Comparison of ENCODE assay signal across 5 fruit fly cellular contexts in the genomic region with DNA sequence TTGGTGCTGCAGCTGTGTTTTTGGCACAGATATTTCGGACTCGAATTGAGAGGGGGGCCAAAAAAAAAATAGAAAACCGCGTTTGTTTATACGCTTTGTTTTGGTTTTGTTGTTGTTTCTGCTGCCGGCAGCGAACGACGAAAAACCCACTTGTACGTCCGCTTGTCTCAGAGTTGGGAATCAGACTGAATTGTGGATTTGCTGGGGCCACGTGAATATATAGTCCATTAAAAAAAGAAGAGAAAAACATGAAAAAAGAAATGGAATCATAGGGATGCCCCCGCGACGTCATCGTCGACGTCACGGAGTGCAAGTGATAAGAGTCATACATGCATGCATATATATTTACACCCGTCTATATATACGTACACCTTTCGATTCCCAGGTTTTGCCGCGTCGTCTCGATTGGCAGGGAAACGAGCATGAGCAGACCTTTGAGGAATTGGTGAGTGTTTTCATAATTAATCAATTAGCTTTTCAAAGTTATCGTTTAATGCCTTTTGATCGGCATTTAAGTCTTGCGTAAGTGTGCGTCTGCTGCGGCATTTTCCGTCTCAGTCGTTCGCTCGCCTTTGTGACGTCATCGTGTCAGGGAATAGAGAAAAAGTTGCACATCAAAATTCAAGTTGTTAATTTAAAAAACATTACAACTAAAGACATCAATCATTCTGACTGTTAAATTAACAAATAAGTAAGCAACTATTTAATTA.
TF ChIP-seq lines count a peak whose summit lies in the region.

No protein-coding gene starts in this region.

- no peak for TF ChIP-seq CTCF in whole organism, embryonic (GFP tag; optimal IDR thresholded peaks at IDR 0.05; lab: Kevin White, UChicago)

TF ChIP-seq in whole organism, adult, 20 proteins besides CTCF, POLR2A, EP300 and RAD21:
- TF ChIP-seq pad (GFP tag; optimal IDR thresholded peaks at IDR 0.05; lab: Kevin White, UChicago), result no peak
- TF ChIP-seq CG33017 (tag; optimal IDR thresholded peaks at IDR 0.05; lab: Kevin White, UChicago), result no peak
- no peak for TF ChIP-seq CG14711 (tag; optimal IDR thresholded peaks at IDR 0.05; lab: Kevin White, UChicago)
- TF ChIP-seq CG12768 (GFP tag; optimal IDR thresholded peaks at IDR 0.05; lab: Kevin White, UChicago), result peak; percentile 39
- no peak for TF ChIP-seq CG7045 (GFP tag; optimal IDR thresholded peaks at IDR 0.05; lab: Kevin White, UChicago)
- TF ChIP-seq Hr96 (GFP tag; optimal IDR thresholded peaks at IDR 0.05; lab: Kevin White, UChicago), result no peak
- TF ChIP-seq Mnt (GFP tag; optimal IDR thresholded peaks at IDR 0.05; lab: Kevin White, UChicago), result peak; percentile 70
- TF ChIP-seq Crg-1 (GFP tag; optimal IDR thresholded peaks at IDR 0.05; lab: Kevin White, UChicago), result no peak
- no peak for TF ChIP-seq toe (GFP tag; optimal IDR thresholded peaks at IDR 0.05; lab: Kevin White, UChicago)
- peak; percentile 97 for TF ChIP-seq kay (GFP tag; lab: Kevin White, UChicago; ENCODE audit: borderline replicate concordance)
- TF ChIP-seq cic (GFP tag; optimal IDR thresholded peaks at IDR 0.05; lab: Kevin White, UChicago), result no peak
- no peak for TF ChIP-seq cnc (optimal IDR thresholded peaks at IDR 0.05; lab: Kevin White, UChicago)
- TF ChIP-seq ovo (GFP tag; optimal IDR thresholded peaks at IDR 0.05; lab: Kevin White, UChicago), result no peak
- TF ChIP-seq tj (GFP tag; optimal IDR thresholded peaks at IDR 0.05; lab: Kevin White, UChicago), result peak; percentile 58
- no peak for TF ChIP-seq bab1 (GFP tag; optimal IDR thresholded peaks at IDR 0.05; lab: Kevin White, UChicago)

TF ChIP-seq in whole organism, embryonic, 481 proteins besides CTCF, POLR2A, EP300 and RAD21 (continues in another document):
- no peak for TF ChIP-seq Rx (GFP tag; IDR thresholded peaks at IDR 0.05; lab: Robert Waterston, UW)
- TF ChIP-seq en (GFP tag; optimal IDR thresholded peaks at IDR 0.05; lab: Kevin White, UChicago), result peak; percentile 12
- TF ChIP-seq stwl (tag; optimal IDR thresholded peaks at IDR 0.05; lab: Kevin White, UChicago), result no peak
- no peak for TF ChIP-seq CG2889 (GFP tag; IDR thresholded peaks at IDR 0.05; lab: Robert Waterston, UW)
- TF ChIP-seq Scr (GFP tag; IDR thresholded peaks at IDR 0.05; lab: Robert Waterston, UW; ENCODE audit: partially characterized antibody), result no peak
- no peak for TF ChIP-seq Doc2 (GFP tag; IDR thresholded peaks at IDR 0.05; lab: Robert Waterston, UW)
- no peak for TF ChIP-seq CG10274 (GFP tag; optimal IDR thresholded peaks at IDR 0.05; lab: Kevin White, UChicago)
- no peak for TF ChIP-seq Dip2 (GFP tag; IDR thresholded peaks at IDR 0.05; lab: Robert Waterston, UW)
- peak; percentile 18 for TF ChIP-seq gro (GFP tag; optimal IDR thresholded peaks at IDR 0.05; lab: Kevin White, UChicago)
- TF ChIP-seq sens (GFP tag; lab: Kevin White, UChicago), result peak; percentile 21
- no peak for TF ChIP-seq CG7556 (GFP tag; optimal IDR thresholded peaks at IDR 0.05; lab: Kevin White, UChicago)
- TF ChIP-seq eyg (GFP tag; optimal IDR thresholded peaks at IDR 0.05; lab: Kevin White, UChicago), result no peak
- TF ChIP-seq CG34422 (GFP tag; IDR thresholded peaks at IDR 0.05; lab: Robert Waterston, UW), result 0 out of 3 replicates have a peak, but pooled peaks have one; percentile 59
- no peak for TF ChIP-seq mld (GFP tag; IDR thresholded peaks at IDR 0.05; lab: Robert Waterston, UW; ENCODE audit: partially characterized antibody)
- no peak for TF ChIP-seq CG8359 (GFP tag; optimal IDR thresholded peaks at IDR 0.05; lab: Kevin White, UChicago; ENCODE audit: borderline replicate concordance)
- no peak for TF ChIP-seq Dip3 (GFP tag; optimal IDR thresholded peaks at IDR 0.05; lab: Kevin White, UChicago)
- TF ChIP-seq HLH3B (GFP tag; IDR thresholded peaks at IDR 0.05; lab: Robert Waterston, UW), result no peak

TF ChIP-seq in whole organism, prepupa, 60 proteins besides CTCF, POLR2A, EP300 and RAD21:
- no peak for TF ChIP-seq pdm3 (GFP tag; optimal IDR thresholded peaks at IDR 0.05; lab: Kevin White, UChicago)
- 0 out of 3 replicates have a peak, but pooled peaks have one; percentile 34 for TF ChIP-seq eg (GFP tag; IDR thresholded peaks at IDR 0.05; lab: Robert Waterston, UW)
- peak; percentile 31; the same call in 1 of the 3 replicates for TF ChIP-seq CG6163 (GFP tag; IDR thresholded peaks at IDR 0.05; lab: Robert Waterston, UW)
- TF ChIP-seq CG6854 (GFP tag; optimal IDR thresholded peaks at IDR 0.05; lab: Kevin White, UChicago), result peak; percentile 7
- peak; percentile 87 for TF ChIP-seq vri (GFP tag; optimal IDR thresholded peaks at IDR 0.05; lab: Kevin White, UChicago)

TF ChIP-seq in whole organism, pupa, 21 proteins besides CTCF, POLR2A, EP300 and RAD21:
- TF ChIP-seq Pif1B (GFP tag; optimal IDR thresholded peaks at IDR 0.05; lab: Kevin White, UChicago) (no peak), Snoo (tag; optimal IDR thresholded peaks at IDR 0.05; lab: Kevin White, UChicago) (no peak), CG12605 (GFP tag; IDR thresholded peaks at IDR 0.05; lab: Robert Waterston, UW) (peak; percentile 32; the same call in 1 of the 2 replicates), CG14655 (GFP tag; optimal IDR thresholded peaks at IDR 0.05; lab: Kevin White, UChicago) (no peak), CG13204 (GFP tag; optimal IDR thresholded peaks at IDR 0.05; lab: Kevin White, UChicago) (no peak), CG8159 (tag; optimal IDR thresholded peaks at IDR 0.05; lab: Kevin White, UChicago) (no peak), gl (tag; optimal IDR thresholded peaks at IDR 0.05; lab: Kevin White, UChicago) (peak; percentile 39), CG8301 (tag; optimal IDR thresholded peaks at IDR 0.05; lab: Kevin White, UChicago) (no peak), D1 (tag; optimal IDR thresholded peaks at IDR 0.05; lab: Kevin White, UChicago) (no peak), fd96Ca (GFP tag; IDR thresholded peaks at IDR 0.05; lab: Robert Waterston, UW) (no peak), Pif1A (GFP tag; optimal IDR thresholded peaks at IDR 0.05; lab: Kevin White, UChicago) (no peak), CG32121 (GFP tag; IDR thresholded peaks at IDR 0.05; lab: Robert Waterston, UW) (no peak), CG15710 (tag; optimal IDR thresholded peaks at IDR 0.05; lab: Kevin White, UChicago) (peak; percentile 9), CG10348 (GFP tag; IDR thresholded peaks at IDR 0.05; lab: Robert Waterston, UW) (no peak), EcR (GFP tag; optimal IDR thresholded peaks at IDR 0.05; lab: Kevin White, UChicago) (peak; percentile 71), CG4496 (GFP tag; IDR thresholded peaks at IDR 0.05; lab: Robert Waterston, UW) (0 out of 3 replicates have a peak, but pooled peaks have one; percentile 15), CG34367 (tag; optimal IDR thresholded peaks at IDR 0.05; lab: Kevin White, UChicago) (no peak), CG17806 (tag; optimal IDR thresholded peaks at IDR 0.05; lab: Kevin White, UChicago) (no peak), rn (GFP tag; IDR thresholded peaks at IDR 0.05; lab: Robert Waterston, UW) (no peak), CG9948 (tag; optimal IDR thresholded peaks at IDR 0.05; lab: Kevin White, UChicago) (no peak), Ets98B (GFP tag; IDR thresholded peaks at IDR 0.05; lab: Robert Waterston, UW) (0 out of 2 replicates have a peak, but pooled peaks have one; percentile 6)

TF ChIP-seq in whole organism, wandering third instar larva, 38 proteins besides CTCF, POLR2A, EP300 and RAD21:
- TF ChIP-seq CrebA (GFP tag; optimal IDR thresholded peaks at IDR 0.05; lab: Kevin White, UChicago; ENCODE audit: borderline replicate concordance) (no peak), Rel (GFP tag; optimal IDR thresholded peaks at IDR 0.05; lab: Kevin White, UChicago) (no peak), Rel (tag; optimal IDR thresholded peaks at IDR 0.05; lab: Kevin White, UChicago) (peak; percentile 87)
